Worm (Caenorhabditis elegans) whole organism, L1 larva: ENCODE data around the gene lnkn-1.

Experiments used
- C04F5.9 ChIP-seq: sonication (generic microtip); optimal IDR thresholded peaks from 2 replicates; lab custom pipeline; 2016; ENCODE audit warnings: missing genetic modification characterization, missing compliant biosample characterization
- C34B4.2 ChIP-seq: sonication (generic microtip); optimal IDR thresholded peaks from 2 replicates; lab custom pipeline; 2017; ENCODE audit warnings: mild to moderate bottlenecking, missing genetic modification characterization, missing compliant biosample characterization
- F16B12.6 ChIP-seq: fragments of 150-350 bp; optimal IDR thresholded peaks from 2 replicates; lab custom pipeline; 2014; ENCODE audit warnings: missing biosample characterization, missing genetic modification characterization
- Y116A8C.19 ChIP-seq: sonication (generic microtip); optimal IDR thresholded peaks from 2 replicates; lab custom pipeline; 2016; ENCODE audit warnings: missing compliant biosample characterization, missing genetic modification characterization, borderline replicate concordance
- aha-1 ChIP-seq: fragments of 150-350 bp; optimal IDR thresholded peaks from 2 replicates; lab custom pipeline; 2014; ENCODE audit warnings: missing biosample characterization, missing genetic modification characterization
- aly-2 ChIP-seq: fragments of 150-350 bp; optimal IDR thresholded peaks from 2 replicates; lab custom pipeline; 2014; ENCODE audit warnings: missing biosample characterization, missing genetic modification characterization
- ama-1 ChIP-seq: fragments of 150-350 bp; optimal IDR thresholded peaks from 2 replicates; lab custom pipeline; 2014
- ceh-63 ChIP-seq: fragments of 200-800 bp; sonication (Bioruptor generic); optimal IDR thresholded peaks from 2 replicates; lab custom pipeline; 2018; ENCODE audit warnings: mild to moderate bottlenecking, missing genetic modification characterization, missing compliant biosample characterization
- ceh-90 ChIP-seq: sonication (generic microtip); optimal IDR thresholded peaks from 2 replicates; lab custom pipeline; 2016; ENCODE audit warnings: missing genetic modification characterization, missing compliant biosample characterization
- ces-1 ChIP-seq: fragments of 150-350 bp; optimal IDR thresholded peaks from 2 replicates; lab custom pipeline; 2014; ENCODE audit warnings: missing biosample characterization, missing genetic modification reagents, missing genetic modification characterization
- dpl-1 ChIP-seq, 3 experiments: fragments of 150-350 bp in 2 of 3; sonication (generic microtip) in 1 of 3; optimal IDR thresholded peaks; 2 replicates each; lab custom pipeline; 2014 to 2017; ENCODE audit warnings: missing biosample characterization in 3 of 3, missing genetic modification characterization in 3 of 3, missing genetic modification reagents in 3 of 3
- efl-1 ChIP-seq, 4 experiments: fragments of 150-350 bp; optimal IDR thresholded peaks in 3 of 4; peaks in 1 of 4; 1 replicate in 1 of 4; 2 replicates in 3 of 4; lab custom pipeline; 2014; ENCODE audit warnings: missing biosample characterization in 2 of 4, missing genetic modification characterization in 2 of 4, missing genetic modification reagents in 2 of 4
- elt-2 ChIP-seq: sonication (generic microtip); optimal IDR thresholded peaks from 2 replicates; lab custom pipeline; 2016; ENCODE audit warnings: missing genetic modification characterization, mild to moderate bottlenecking, inconsistent platforms, missing compliant biosample characterization, missing genetic modification reagents
- fkh-10 ChIP-seq: sonication (generic microtip); optimal IDR thresholded peaks from 2 replicates; lab custom pipeline; 2017; ENCODE audit warnings: missing biosample characterization, missing genetic modification reagents, missing genetic modification characterization
- fkh-4 ChIP-seq: sonication (generic microtip); optimal IDR thresholded peaks from 2 replicates; lab custom pipeline; 2016; ENCODE audit warnings: missing compliant biosample characterization, missing genetic modification characterization, borderline replicate concordance
- hlh-17 ChIP-seq: fragments of 200-800 bp; sonication (Bioruptor generic); optimal IDR thresholded peaks from 2 replicates; lab custom pipeline; 2018; ENCODE audit warnings: missing genetic modification characterization, mild to moderate bottlenecking, missing compliant biosample characterization, moderate library complexity, borderline replicate concordance
- hpl-2 ChIP-seq: fragments of 150-350 bp; optimal IDR thresholded peaks from 2 replicates; lab custom pipeline; 2014; ENCODE audit warnings: missing biosample characterization, missing genetic modification reagents, missing genetic modification characterization
- isw-1 ChIP-seq: fragments of 200-800 bp; sonication (Bioruptor generic); IDR thresholded peaks from 2 replicates; pipeline ENCODE4 v1.3.6; 2022; ENCODE audit warnings: missing genetic modification characterization, missing compliant biosample characterization
- lin-13 ChIP-seq: fragments of 150-350 bp; optimal IDR thresholded peaks from 2 replicates; lab custom pipeline; 2014; ENCODE audit warnings: missing biosample characterization, missing genetic modification reagents, missing genetic modification characterization
- lin-14 ChIP-seq: fragments of 200-800 bp; sonication (Bioruptor generic); optimal IDR thresholded peaks from 2 replicates; lab custom pipeline; 2018; ENCODE audit warnings: mild to moderate bottlenecking, missing genetic modification characterization, moderate library complexity, missing compliant biosample characterization
- lin-15B ChIP-seq: fragments of 150-350 bp; sonication (generic microtip); optimal IDR thresholded peaks from 3 replicates; lab custom pipeline; 2014; ENCODE audit warnings: missing biosample characterization, missing genetic modification characterization
- lin-35 ChIP-seq, 2 experiments: fragments of 150-350 bp; optimal IDR thresholded peaks; 2 replicates each; lab custom pipeline; 2014; ENCODE audit warnings: missing biosample characterization in 2 of 2, missing genetic modification characterization in 2 of 2, missing genetic modification reagents in 2 of 2
- lir-3 ChIP-seq: sonication (generic microtip); optimal IDR thresholded peaks from 2 replicates; lab custom pipeline; 2016; ENCODE audit warnings: mild to moderate bottlenecking, missing genetic modification characterization, moderate library complexity, missing compliant biosample characterization; ENCODE audit not compliant: poor library complexity
- lsy-2 ChIP-seq, 2 experiments: fragments of 150-350 bp; optimal IDR thresholded peaks; 2 replicates each; lab custom pipeline; 2014; ENCODE audit warnings: missing biosample characterization in 2 of 2, missing genetic modification characterization in 2 of 2
- mdl-1 ChIP-seq, 2 experiments: fragments of 150-350 bp; optimal IDR thresholded peaks; 2 replicates each; lab custom pipeline; 2014 to 2017; ENCODE audit warnings: missing biosample characterization in 2 of 2, missing genetic modification characterization in 2 of 2, inconsistent platforms in 1 of 2
- nhr-12 ChIP-seq: sonication (generic microtip); optimal IDR thresholded peaks from 2 replicates; lab custom pipeline; 2017; ENCODE audit warnings: missing biosample characterization, missing genetic modification characterization
- nhr-19 ChIP-seq: fragments of 200-800 bp; sonication (Bioruptor generic); conservative IDR thresholded peaks from 2 replicates; pipeline ENCODE4 v1.3.6; 2022; ENCODE audit warnings: missing genetic modification characterization, missing compliant biosample characterization
- nhr-20 ChIP-seq: sonication (generic microtip); optimal IDR thresholded peaks from 2 replicates; lab custom pipeline; 2016; ENCODE audit warnings: mild to moderate bottlenecking, missing genetic modification characterization, missing compliant biosample characterization
- nhr-237 ChIP-seq: fragments of 150-350 bp; optimal IDR thresholded peaks from 2 replicates; lab custom pipeline; 2014; ENCODE audit warnings: missing biosample characterization, missing genetic modification characterization
- nhr-28 ChIP-seq: fragments of 150-350 bp; optimal IDR thresholded peaks from 2 replicates; lab custom pipeline; 2014; ENCODE audit warnings: missing biosample characterization, missing genetic modification characterization
- nhr-47 ChIP-seq: sonication (generic microtip); optimal IDR thresholded peaks from 2 replicates; lab custom pipeline; 2016; ENCODE audit warnings: mild to moderate bottlenecking, missing genetic modification characterization, moderate library complexity, missing compliant biosample characterization
- nhr-71 ChIP-seq: sonication (generic microtip); optimal IDR thresholded peaks from 2 replicates; lab custom pipeline; 2016; ENCODE audit warnings: mild to moderate bottlenecking, missing genetic modification characterization, moderate library complexity, missing compliant biosample characterization
- nhr-76 ChIP-seq: sonication (generic microtip); optimal IDR thresholded peaks from 2 replicates; lab custom pipeline; 2017; ENCODE audit warnings: missing biosample characterization, missing genetic modification characterization
- nhr-77 ChIP-seq: fragments of 150-350 bp; optimal IDR thresholded peaks from 2 replicates; lab custom pipeline; 2014; ENCODE audit warnings: missing biosample characterization, missing genetic modification characterization
- nhr-84 ChIP-seq: sonication (generic microtip); optimal IDR thresholded peaks from 2 replicates; lab custom pipeline; 2017; ENCODE audit warnings: missing biosample characterization, missing genetic modification characterization
- nhr-85 ChIP-seq: sonication (generic microtip); peaks from one replicate; lab custom pipeline; 2016; ENCODE audit warnings: missing genetic modification characterization, inconsistent platforms, missing compliant biosample characterization
- nhr-90 ChIP-seq: sonication (generic microtip); optimal IDR thresholded peaks from 2 replicates; lab custom pipeline; 2016; ENCODE audit warnings: mild to moderate bottlenecking, missing genetic modification characterization, missing compliant biosample characterization; ENCODE audit not compliant: poor library complexity
- pag-3 ChIP-seq: sonication (generic microtip); optimal IDR thresholded peaks from 2 replicates; lab custom pipeline; 2017; ENCODE audit warnings: missing genetic modification characterization, mild to moderate bottlenecking, missing compliant biosample characterization, antibody characterized with exemption, borderline replicate concordance; ENCODE audit not compliant: insufficient read depth
- pax-3 ChIP-seq: fragments of 200-800 bp; sonication (Bioruptor generic); optimal IDR thresholded peaks from 2 replicates; lab custom pipeline; 2018; ENCODE audit warnings: mild to moderate bottlenecking, missing genetic modification characterization, moderate library complexity, missing compliant biosample characterization
- skn-1 ChIP-seq: fragments of 150-350 bp; optimal IDR thresholded peaks from 2 replicates; lab custom pipeline; 2014; ENCODE audit warnings: missing biosample characterization, missing genetic modification characterization
- snu-23 ChIP-seq: sonication (generic microtip); optimal IDR thresholded peaks from 2 replicates; lab custom pipeline; 2016; ENCODE audit warnings: missing genetic modification characterization, missing compliant biosample characterization
- sptf-1 ChIP-seq: fragments of 150-350 bp; optimal IDR thresholded peaks from 2 replicates; lab custom pipeline; 2014; ENCODE audit warnings: missing biosample characterization, missing genetic modification characterization
- sup-37 ChIP-seq: fragments of 200-800 bp; sonication (Bioruptor generic); optimal IDR thresholded peaks from 2 replicates; lab custom pipeline; 2018; ENCODE audit warnings: mild to moderate bottlenecking, missing genetic modification characterization, missing compliant biosample characterization
- swsn-7 ChIP-seq: sonication (generic microtip); optimal IDR thresholded peaks from 2 replicates; lab custom pipeline; 2016; ENCODE audit warnings: missing genetic modification characterization, missing compliant biosample characterization
- tlp-1 ChIP-seq: fragments of 150-350 bp; optimal IDR thresholded peaks from 2 replicates; lab custom pipeline; 2014; ENCODE audit warnings: missing biosample characterization, missing genetic modification characterization
- unc-86 ChIP-seq: sonication (generic microtip); optimal IDR thresholded peaks from 2 replicates; lab custom pipeline; 2016; ENCODE audit warnings: missing genetic modification characterization, missing compliant biosample characterization
- unc-98 ChIP-seq: fragments of 200-800 bp; sonication (Bioruptor generic); IDR thresholded peaks from 2 replicates; pipeline ENCODE4 v1.3.6; 2022; ENCODE audit warnings: missing genetic modification characterization, missing compliant biosample characterization
- xbp-1 ChIP-seq: sonication (generic microtip); optimal IDR thresholded peaks from 2 replicates; lab custom pipeline; 2016; ENCODE audit warnings: missing genetic modification characterization, missing compliant biosample characterization
- zag-1 ChIP-seq: fragments of 150-350 bp; optimal IDR thresholded peaks from 2 replicates; lab custom pipeline; 2014; ENCODE audit warnings: missing biosample characterization, missing genetic modification characterization
- ztf-11 ChIP-seq, 2 experiments: sonication (generic microtip); optimal IDR thresholded peaks; 2 replicates each; lab custom pipeline; 2016 to 2017; ENCODE audit warnings: missing genetic modification characterization in 2 of 2, missing biosample characterization in 1 of 2, missing compliant biosample characterization in 1 of 2

The lnkn-1 gene

DNA sequence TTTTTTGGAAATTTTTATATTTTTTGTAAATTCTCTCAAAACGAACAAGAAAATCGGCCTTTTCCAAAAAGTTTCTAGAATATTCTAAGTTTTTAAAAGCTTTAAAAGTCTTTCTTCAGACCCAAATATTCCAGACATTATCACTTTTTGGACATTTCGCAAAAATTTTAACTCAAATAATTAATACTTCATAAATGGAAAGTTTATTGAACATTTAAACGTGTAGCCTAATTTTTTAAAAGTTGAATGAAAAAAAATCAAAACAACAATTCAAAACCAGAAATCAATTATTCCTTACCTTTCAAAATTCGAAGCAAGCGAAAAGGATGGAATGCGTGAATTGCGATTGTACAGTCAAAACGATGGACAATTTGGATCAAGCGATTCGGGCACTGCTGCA lies 29.8 kb downstream of the lnkn-1 start, which contains the start of gene ZK637.15:
TSS of gene ZK637.15 (plus strand) at position 301 of the 400 bp plus-strand sequence.
- TF ChIP-seq efl-1 (optimal IDR thresholded peaks at IDR 0.05; lab: Kevin White, UChicago): no peak
- peak in 1 of 2 experiments; percentile 23 for TF ChIP-seq efl-1 (GFP tag; optimal IDR thresholded peaks at IDR 0.05 in 1 of 2; lab: Kevin White, UChicago)
- no peak for TF ChIP-seq pag-3 (tag; lab: Kevin White, UChicago)
- no peak for TF ChIP-seq aha-1 (tag; lab: Kevin White, UChicago)

DNA sequence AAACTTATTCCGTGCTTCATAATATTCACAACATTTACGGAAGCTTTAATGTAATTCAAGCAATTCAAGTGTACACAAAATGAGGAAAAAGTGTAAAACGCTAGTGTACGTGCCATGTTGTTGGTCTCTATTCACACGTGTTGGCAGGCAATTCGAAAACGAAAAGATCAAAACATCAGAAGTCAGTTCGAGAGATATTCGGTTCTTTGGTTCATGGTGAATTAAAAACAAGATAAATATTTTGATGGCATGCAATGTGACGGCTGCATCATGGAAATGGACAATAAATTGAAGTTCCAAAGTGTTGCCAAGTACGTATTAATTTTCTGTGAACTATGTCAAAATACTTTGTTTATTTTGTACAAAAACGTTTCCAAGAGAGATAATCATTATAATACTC lies 32.0 kb downstream of the lnkn-1 start:
- TF ChIP-seq tlp-1 (tag; lab: Kevin White, UChicago) (no peak), hpl-2 (no peak), nhr-12 (no peak), pag-3 (tag; lab: Kevin White, UChicago) (no peak), zag-1 (no peak), pax-3 (tag; lab: Kevin White, UChicago) (no peak), C04F5.9 (tag; lab: Kevin White, UChicago) (no peak), nhr-76 (tag; lab: Kevin White, UChicago) (no peak), nhr-77 (tag; lab: Kevin White, UChicago) (no peak), xbp-1 (tag; lab: Kevin White, UChicago) (no peak), hlh-17 (GFP tag; lab: Kevin White, UChicago) (no peak), ces-1 (GFP tag; lab: Kevin White, UChicago) (no peak), ceh-63 (GFP tag; lab: Kevin White, UChicago) (no peak), elt-2 (tag; lab: Kevin White, UChicago) (no peak), ama-1 (lab: Kevin White, UChicago) (no peak), swsn-7 (tag; lab: Kevin White, UChicago) (peak; percentile 20), lin-14 (GFP tag; lab: Kevin White, UChicago) (peak; percentile 68), lin-35 (GFP tag; optimal IDR thresholded peaks at IDR 0.05; lab: Kevin White, UChicago) (peak in 1 of 2 experiments; percentile 14), mdl-1 (tag; optimal IDR thresholded peaks at IDR 0.05; lab: Kevin White, UChicago) (peak in 1 of 2 experiments; percentile 2), fkh-10 (GFP tag; lab: Kevin White, UChicago) (no peak), nhr-20 (peak; percentile 65), nhr-28 (tag; lab: Kevin White, UChicago) (no peak), unc-86 (tag; lab: Kevin White, UChicago) (no peak), ztf-11 (tag; optimal IDR thresholded peaks at IDR 0.05; lab: Kevin White, UChicago) (no peak), aly-2 (tag; lab: Kevin White, UChicago) (no peak), dpl-1 (GFP tag; optimal IDR thresholded peaks at IDR 0.05; lab: Kevin White, UChicago) (no peak), lin-15B (tag; lab: Kevin White, UChicago) (no peak), lsy-2 (tag; optimal IDR thresholded peaks at IDR 0.05; lab: Kevin White, UChicago) (peak in 1 of 2 experiments; percentile 25), Y116A8C.19 (no peak), nhr-47 (tag; lab: Kevin White, UChicago) (no peak), nhr-71 (peak; percentile 54), C34B4.2 (tag; lab: Kevin White, UChicago) (no peak), aha-1 (tag; lab: Kevin White, UChicago) (no peak), unc-98 (GFP tag; lab: Robert Waterston, UW) (no peak), fkh-4 (tag; lab: Kevin White, UChicago) (no peak), snu-23 (GFP tag; lab: Kevin White, UChicago) (peak; percentile 55), F16B12.6 (tag; lab: Kevin White, UChicago) (no peak), nhr-237 (no peak), sptf-1 (tag; lab: Kevin White, UChicago) (no peak), nhr-84 (tag; lab: Kevin White, UChicago) (no peak), isw-1 (no peak), nhr-85 (tag; lab: Kevin White, UChicago) (peak; percentile 73), lir-3 (tag; lab: Kevin White, UChicago) (no peak), nhr-19 (peak; percentile 29; the same call in 1 of the 2 replicates), nhr-90 (tag; lab: Kevin White, UChicago) (no peak), lin-13 (GFP tag; lab: Kevin White, UChicago) (no peak), sup-37 (GFP tag; lab: Kevin White, UChicago) (no peak), ceh-90 (tag; lab: Kevin White, UChicago) (no peak), skn-1 (tag; lab: Kevin White, UChicago) (no peak)
